Worm (Caenorhabditis elegans): ENCODE data around the gene T08D10.5.

DNA sequence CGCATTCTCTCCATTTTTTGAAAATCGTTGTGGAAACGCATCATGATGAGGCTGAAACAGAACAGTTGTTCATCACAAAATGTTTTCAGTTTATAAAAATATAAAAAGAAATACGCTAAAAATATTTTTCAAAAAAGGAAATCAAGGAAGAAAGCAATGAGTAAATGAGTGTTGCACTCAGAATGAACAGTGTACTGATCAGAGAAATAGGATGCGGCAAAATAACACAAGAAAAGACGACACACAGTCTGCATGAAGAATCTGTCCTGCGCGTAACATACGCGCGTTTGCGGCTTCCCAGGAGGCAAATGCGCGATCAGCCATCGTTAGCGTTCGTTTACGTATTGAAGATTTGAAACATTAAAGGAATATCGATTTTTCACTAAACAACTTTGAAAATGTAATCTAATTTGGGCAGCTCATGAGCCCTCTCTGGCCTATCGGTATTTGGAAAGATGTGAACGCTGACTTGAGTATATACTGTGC, 26.3 kb downstream of the T08D10.5 start, which contains the start of gene C49F5.3:
- TF ChIP-seq unc-62 (GFP tag; optimal IDR thresholded peaks at IDR 0.05) (no peak), pha-4 (tag; optimal IDR thresholded peaks at IDR 0.05) (no peak), unc-39 (tag; optimal IDR thresholded peaks at IDR 0.05) (no peak), elt-3 (tag; optimal IDR thresholded peaks at IDR 0.05) (no peak), blmp-1 (tag; optimal IDR thresholded peaks at IDR 0.05) (no peak), nhr-237 (tag; optimal IDR thresholded peaks at IDR 0.05) (no peak), unc-120 (tag; optimal IDR thresholded peaks at IDR 0.05; ENCODE audit: poor library complexity, severe bottlenecking) (no peak), ztf-11 (tag; optimal IDR thresholded peaks at IDR 0.05) (no peak), mab-5 (tag; optimal IDR thresholded peaks at IDR 0.05) (no peak), tbx-8 (GFP tag; optimal IDR thresholded peaks at IDR 0.05) (no peak), nhr-12 (tag; optimal IDR thresholded peaks at IDR 0.05) (no peak), sem-2 (GFP tag; optimal IDR thresholded peaks at IDR 0.05) (no peak), lin-13 (tag; optimal IDR thresholded peaks at IDR 0.05) (no peak)
